Worm (Caenorhabditis elegans) whole organism, young adult: Measurements from ENCODE around the gene unc-112.

Experiments
- B0019.2 ChIP-seq: fragments of 200-800 bp; sonication (Bioruptor generic); conservative IDR thresholded peaks from 2 replicates; pipeline ENCODE4 v1.3.6; 2022; ENCODE audit warnings: missing genetic modification reagents, missing genetic modification characterization, missing compliant biosample characterization
- B0336.3 ChIP-seq: fragments of 200-800 bp; sonication (Bioruptor generic); IDR thresholded peaks from 2 replicates; pipeline ENCODE4 v1.3.6; 2022; ENCODE audit warnings: missing genetic modification characterization, missing compliant biosample characterization
- C06A6.2 ChIP-seq: fragments of 200-800 bp; sonication (Bioruptor generic); conservative IDR thresholded peaks from 2 replicates; pipeline ENCODE4 v1.3.6; 2022; ENCODE audit warnings: missing genetic modification characterization, missing compliant biosample characterization
- D2030.7 ChIP-seq: fragments of 200-800 bp; sonication (Bioruptor generic); IDR thresholded peaks from 2 replicates; pipeline ENCODE4 v1.3.6; 2022; ENCODE audit warnings: missing genetic modification reagents, missing genetic modification characterization, missing compliant biosample characterization
- F10E7.11 ChIP-seq: sonication (generic microtip); optimal IDR thresholded peaks from 2 replicates; lab custom pipeline; 2017; ENCODE audit warnings: mild to moderate bottlenecking, missing genetic modification characterization, moderate library complexity, missing compliant biosample characterization
- F22D6.2 ChIP-seq: sonication (generic microtip); optimal IDR thresholded peaks from 2 replicates; lab custom pipeline; 2016; ENCODE audit warnings: mild to moderate bottlenecking, missing genetic modification characterization, missing compliant biosample characterization
- F23B12.7 ChIP-seq: sonication (generic microtip); optimal IDR thresholded peaks from 2 replicates; lab custom pipeline; 2017; ENCODE audit warnings: missing genetic modification characterization, mild to moderate bottlenecking, missing compliant biosample characterization, antibody characterized with exemption, moderate library complexity; ENCODE audit not compliant: insufficient read depth
- F33H1.4 ChIP-seq: fragments of 200-800 bp; sonication (Bioruptor generic); IDR thresholded peaks from 2 replicates; pipeline ENCODE4 v1.3.6; 2022; ENCODE audit warnings: missing genetic modification reagents, missing genetic modification characterization, missing compliant biosample characterization
- F37B4.10 ChIP-seq: fragments of 200-800 bp; sonication (Bioruptor generic); IDR thresholded peaks from 2 replicates; pipeline ENCODE4 v1.3.6; 2022; ENCODE audit warnings: missing genetic modification characterization, missing compliant biosample characterization
- F55B11.4 ChIP-seq: sonication (generic microtip); optimal IDR thresholded peaks from 2 replicates; lab custom pipeline; 2016; ENCODE audit warnings: missing compliant biosample characterization, missing genetic modification characterization, borderline replicate concordance; ENCODE audit not compliant: insufficient read depth
- F57C9.4 ChIP-seq: sonication (generic microtip); optimal IDR thresholded peaks from 2 replicates; lab custom pipeline; 2017; ENCODE audit warnings: mild to moderate bottlenecking, missing genetic modification characterization, missing compliant biosample characterization
- K11D2.4 ChIP-seq: fragments of 200-800 bp; sonication (Bioruptor generic); IDR thresholded peaks from 2 replicates; pipeline ENCODE4 v1.3.6; 2022; ENCODE audit warnings: missing genetic modification reagents, missing genetic modification characterization, missing compliant biosample characterization
- T07F8.4 ChIP-seq: sonication (generic microtip); optimal IDR thresholded peaks from 2 replicates; lab custom pipeline; 2016; ENCODE audit warnings: mild to moderate bottlenecking, missing genetic modification characterization, moderate library complexity, missing compliant biosample characterization
- Y53F4B.3 ChIP-seq: fragments of 200-800 bp; sonication (Bioruptor generic); IDR thresholded peaks from 2 replicates; pipeline ENCODE4 v1.3.6; 2022; ENCODE audit warnings: missing genetic modification reagents, missing genetic modification characterization, missing compliant biosample characterization
- aptf-2 ChIP-seq: fragments of 200-800 bp; sonication (Bioruptor generic); conservative IDR thresholded peaks from 2 replicates; pipeline ENCODE4 v1.3.6; 2022; ENCODE audit warnings: missing genetic modification reagents, missing genetic modification characterization, missing compliant biosample characterization
- attf-6 ChIP-seq: fragments of 200-800 bp; sonication (Bioruptor generic); IDR thresholded peaks from 2 replicates; pipeline ENCODE4 v1.3.6; 2022; ENCODE audit warnings: missing genetic modification reagents, missing genetic modification characterization, missing compliant biosample characterization
- ceh-40 ChIP-seq: fragments of 200-800 bp; sonication (Bioruptor generic); IDR thresholded peaks from 2 replicates; pipeline ENCODE4 v1.3.6; 2022; ENCODE audit warnings: missing genetic modification characterization, missing compliant biosample characterization
- ceh-58 ChIP-seq: fragments of 200-800 bp; sonication (Bioruptor generic); IDR thresholded peaks from 2 replicates; pipeline ENCODE4 v1.3.6; 2022; ENCODE audit warnings: missing genetic modification characterization, missing compliant biosample characterization
- dox-1 ChIP-seq: fragments of 200-800 bp; sonication (Bioruptor generic); IDR thresholded peaks from 2 replicates; pipeline ENCODE4 v1.3.6; 2022; ENCODE audit warnings: missing genetic modification reagents, missing genetic modification characterization, missing compliant biosample characterization
- dpl-1 ChIP-seq: fragments of 150-350 bp; optimal IDR thresholded peaks from 2 replicates; lab custom pipeline; 2014; ENCODE audit warnings: missing biosample characterization, missing genetic modification reagents, missing genetic modification characterization
- egl-44 ChIP-seq: fragments of 200-800 bp; sonication (Bioruptor generic); IDR thresholded peaks from 2 replicates; pipeline ENCODE4 v1.3.6; 2022; ENCODE audit warnings: missing genetic modification reagents, missing genetic modification characterization, missing compliant biosample characterization
- ets-4 ChIP-seq: fragments of 200-800 bp; sonication (Bioruptor generic); optimal IDR thresholded peaks from 2 replicates; lab custom pipeline; 2018; ENCODE audit warnings: mild to moderate bottlenecking, missing genetic modification characterization, missing compliant biosample characterization
- hrde-1 ChIP-seq: sonication (generic microtip); optimal IDR thresholded peaks from 2 replicates; lab custom pipeline; 2016; ENCODE audit warnings: missing genetic modification characterization, mild to moderate bottlenecking, missing compliant biosample characterization, moderate library complexity, missing genotype, missing genetic modification reagents, borderline replicate concordance
- let-526 ChIP-seq: fragments of 200-800 bp; sonication (Bioruptor generic); IDR thresholded peaks from 2 replicates; pipeline ENCODE4 v1.3.6; 2022; ENCODE audit warnings: missing genetic modification reagents, missing genetic modification characterization, missing compliant biosample characterization
- let-607 ChIP-seq, 2 experiments: fragments of 200-800 bp in 1 of 2; sonication (Bioruptor generic) in 1 of 2; sonication (generic microtip) in 1 of 2; optimal IDR thresholded peaks; 2 replicates each; lab custom pipeline; 2016 to 2018; ENCODE audit warnings: mild to moderate bottlenecking in 2 of 2, missing compliant biosample characterization in 2 of 2, missing genetic modification characterization in 2 of 2, moderate library complexity in 2 of 2, missing genotype in 1 of 2
- lin-35 ChIP-seq, 3 experiments: fragments of 150-350 bp in 2 of 3; sonication (generic microtip) in 1 of 3; optimal IDR thresholded peaks; 2 replicates each; lab custom pipeline; 2014 to 2018; ENCODE audit warnings: missing biosample characterization in 3 of 3, missing genetic modification characterization in 3 of 3, missing genetic modification reagents in 3 of 3
- lir-1 ChIP-seq: fragments of 200-800 bp; sonication (Bioruptor generic); conservative IDR thresholded peaks from 2 replicates; pipeline ENCODE4 v1.3.6; 2022; ENCODE audit warnings: missing genetic modification reagents, missing genetic modification characterization, missing compliant biosample characterization
- lsy-27 ChIP-seq: sonication (generic microtip); optimal IDR thresholded peaks from 2 replicates; lab custom pipeline; 2017; ENCODE audit warnings: missing genetic modification characterization, mild to moderate bottlenecking, missing compliant biosample characterization, antibody characterized with exemption, missing genotype, borderline replicate concordance; ENCODE audit not compliant: insufficient read depth
- madf-10 ChIP-seq: sonication (generic microtip); optimal IDR thresholded peaks from 2 replicates; lab custom pipeline; 2016; ENCODE audit warnings: mild to moderate bottlenecking, missing genetic modification characterization, missing compliant biosample characterization
- nfya-1 ChIP-seq: sonication (generic microtip); optimal IDR thresholded peaks from 2 replicates; lab custom pipeline; 2017; ENCODE audit warnings: antibody characterized with exemption, missing compliant biosample characterization, missing genetic modification characterization, borderline replicate concordance; ENCODE audit not compliant: insufficient read depth
- nfyb-1 ChIP-seq: fragments of 200-800 bp; sonication (Bioruptor generic); IDR thresholded peaks from 2 replicates; pipeline ENCODE4 v1.3.6; 2022; ENCODE audit warnings: missing genetic modification reagents, missing genetic modification characterization, missing compliant biosample characterization
- nhr-179 ChIP-seq: sonication (generic microtip); optimal IDR thresholded peaks from 2 replicates; lab custom pipeline; 2016; ENCODE audit warnings: mild to moderate bottlenecking, missing genetic modification characterization, missing compliant biosample characterization
- nhr-80 ChIP-seq: sonication (generic microtip); optimal IDR thresholded peaks from 2 replicates; lab custom pipeline; 2016; ENCODE audit warnings: missing genetic modification characterization, missing compliant biosample characterization
- rcor-1 ChIP-seq: fragments of 200-800 bp; sonication (Bioruptor generic); IDR thresholded peaks from 2 replicates; pipeline ENCODE4 v1.3.6; 2022; ENCODE audit warnings: missing genetic modification reagents, missing genetic modification characterization, missing compliant biosample characterization
- repo-1 ChIP-seq: sonication (generic microtip); optimal IDR thresholded peaks from 2 replicates; lab custom pipeline; 2017; ENCODE audit warnings: mild to moderate bottlenecking, missing genetic modification characterization, missing compliant biosample characterization
- rpc-1 ChIP-seq, 2 experiments: fragments of 150-350 bp in 1 of 2; sonication (generic microtip) in 1 of 2; optimal IDR thresholded peaks; 2 replicates each; lab custom pipeline; 2014 to 2018; ENCODE audit warnings: missing biosample characterization in 1 of 2, missing genetic modification characterization in 1 of 2, missing genetic modification reagents in 1 of 2, missing genotype in 1 of 2
- snpc-1.3 ChIP-seq: sonication (generic microtip); optimal IDR thresholded peaks from 2 replicates; lab custom pipeline; 2017; ENCODE audit warnings: missing genetic modification characterization, mild to moderate bottlenecking, missing compliant biosample characterization, antibody characterized with exemption, moderate library complexity, missing genotype, missing genetic modification reagents; ENCODE audit not compliant: insufficient read depth
- somi-1 ChIP-seq: fragments of 200-800 bp; sonication (Bioruptor generic); optimal IDR thresholded peaks from 2 replicates; lab custom pipeline; 2018; ENCODE audit warnings: mild to moderate bottlenecking, missing genetic modification characterization, missing compliant biosample characterization
- ztf-3 ChIP-seq: fragments of 200-800 bp; sonication (Bioruptor generic); optimal IDR thresholded peaks from 2 replicates; lab custom pipeline; 2018; ENCODE audit warnings: mild to moderate bottlenecking, missing genetic modification characterization, missing compliant biosample characterization

Gene unc-112

DNA sequence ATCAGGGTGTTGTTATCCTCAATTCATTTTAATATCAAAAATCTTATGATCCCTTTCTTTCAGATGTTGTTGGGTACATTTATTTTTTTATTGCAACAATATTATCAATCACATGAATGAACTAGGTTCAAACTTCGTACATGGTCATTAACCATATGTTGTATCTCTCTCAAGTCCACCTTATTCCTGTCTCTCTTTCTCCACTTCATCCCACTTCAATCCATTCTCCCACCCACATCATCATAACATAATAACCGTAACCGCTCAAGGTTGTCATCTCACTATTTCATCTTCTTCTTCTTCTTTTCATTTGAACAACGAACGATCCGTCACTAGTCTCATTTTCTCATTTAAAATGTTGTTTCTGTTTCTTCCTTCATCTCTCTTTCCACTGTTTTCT lies 29.0 kb upstream of the unc-112 start:
- TF ChIP-seq somi-1 = peak; percentile 76
- TF ChIP-seq Y53F4B.3 = no peak

DNA sequence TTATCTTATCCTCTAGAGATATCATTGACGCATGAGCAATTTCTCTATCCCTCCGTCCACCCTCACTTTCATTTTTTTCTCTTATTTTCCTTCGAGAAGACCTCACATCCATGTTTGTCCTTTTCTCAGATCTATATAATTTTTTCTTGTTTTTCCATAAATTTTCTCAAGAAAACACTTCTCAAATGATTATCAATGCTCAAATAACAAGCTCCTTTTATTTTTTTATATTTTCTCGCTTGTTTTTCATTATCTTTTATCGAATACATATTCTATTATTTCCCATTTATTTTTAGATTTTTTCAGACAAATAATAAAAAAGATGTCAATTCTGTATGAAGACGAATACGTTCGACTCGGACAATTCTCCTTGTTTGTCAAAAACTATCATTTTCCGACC lies 26.6 kb upstream of the unc-112 start, which contains the start of gene R08A2.7:
Gene R08A2.7 (plus strand): TSS at position 301 of the 400 bp plus-strand sequence.
- TF ChIP-seq aptf-2 (GFP tag; lab: Robert Waterston, UW) = no peak

DNA sequence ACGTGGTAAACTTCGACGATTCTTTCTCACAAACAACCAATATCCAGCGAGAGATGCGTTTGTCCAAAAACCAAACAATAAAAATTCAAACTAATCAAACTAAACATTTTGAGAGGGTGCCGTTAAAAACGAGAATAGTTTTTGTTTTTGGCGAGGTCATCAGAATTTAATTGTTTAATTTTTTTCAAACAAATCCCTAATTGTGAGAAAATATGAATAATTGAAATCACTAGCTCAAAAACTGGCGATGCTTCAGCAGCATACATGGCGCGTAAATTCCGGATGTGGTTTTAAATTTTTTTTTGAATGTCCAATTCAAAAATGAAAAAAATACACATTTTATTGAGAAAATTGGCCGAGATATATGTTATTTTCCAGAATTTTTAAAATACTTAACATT lies 23.0 kb upstream of the unc-112 start, which contains the start of gene R08A2.1:
Gene R08A2.1 (minus strand): TSS at position 101 of the 400 bp plus-strand sequence.
- no peak for TF ChIP-seq F10E7.11 (tag; lab: Kevin White, UChicago)
- TF ChIP-seq rcor-1 = no peak
- TF ChIP-seq repo-1 (tag; lab: Kevin White, UChicago) = no peak
- TF ChIP-seq D2030.7 (GFP tag; lab: Robert Waterston, UW) = no peak
- TF ChIP-seq madf-10 (tag; lab: Kevin White, UChicago) = no peak
- TF ChIP-seq attf-6 (GFP tag; lab: Robert Waterston, UW) = no peak

DNA sequence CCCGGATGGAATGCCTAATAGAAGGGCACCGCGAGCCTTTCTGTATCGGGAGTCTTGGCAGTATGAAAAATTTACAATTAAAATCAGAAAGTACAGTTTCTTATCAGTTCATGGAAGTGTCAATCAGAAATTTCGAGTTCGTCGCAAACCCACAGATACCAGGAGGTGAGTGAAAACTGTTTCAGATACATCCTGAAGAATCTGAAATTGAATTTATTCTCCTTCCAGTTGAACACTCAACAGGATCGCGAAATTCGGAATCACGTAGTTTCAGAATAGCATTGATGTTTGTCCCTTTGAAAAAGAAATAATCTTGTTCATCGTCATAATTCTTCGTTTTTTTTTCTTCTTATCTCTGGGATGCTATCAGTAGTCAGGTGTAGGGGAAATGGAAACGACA lies 19.7 kb upstream of the unc-112 start, which contains the start of gene fbxa-147:
Gene fbxa-147 (plus strand): TSS at position 386 of the 400 bp plus-strand sequence.
- TF ChIP-seq nhr-80 (tag; lab: Kevin White, UChicago) (peak; percentile 63), F22D6.2 (tag; lab: Kevin White, UChicago) (no peak), lir-1 (GFP tag; lab: Robert Waterston, UW) (no peak)

DNA sequence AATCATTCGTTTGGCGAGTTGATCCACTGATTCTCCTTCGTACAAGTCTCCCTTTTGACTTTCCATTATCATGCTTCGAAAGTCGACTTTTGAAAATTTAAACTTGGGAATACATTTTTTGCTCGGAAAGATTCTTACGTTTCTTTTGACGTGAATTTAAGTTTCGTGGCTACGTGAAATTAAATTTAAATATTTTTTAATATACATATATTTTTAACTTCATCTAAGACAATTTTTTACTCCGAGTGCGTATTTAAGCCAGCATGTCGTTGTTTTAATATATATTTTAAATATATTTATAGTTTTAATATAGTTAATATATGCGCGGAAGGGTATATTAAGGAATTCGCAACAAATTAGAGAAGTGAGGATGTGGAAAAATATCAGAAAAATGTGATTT lies 19.2 kb upstream of the unc-112 start, which contains the start of gene R08A2.2:
Gene R08A2.2 (minus strand): TSS at position 101 of the 400 bp plus-strand sequence.
- TF ChIP-seq F37B4.10 (no peak), let-526 (GFP tag; lab: Robert Waterston, UW) (no peak), nfyb-1 (GFP tag; lab: Robert Waterston, UW) (no peak), nhr-179 (tag; lab: Kevin White, UChicago) (no peak), hrde-1 (tag; lab: Kevin White, UChicago) (no peak), ztf-3 (GFP tag; lab: Kevin White, UChicago) (no peak), F57C9.4 (tag; lab: Kevin White, UChicago) (no peak), lsy-27 (tag; lab: Kevin White, UChicago) (no peak), ceh-58 (GFP tag; lab: Robert Waterston, UW) (no peak), F33H1.4 (no peak), ets-4 (GFP tag; lab: Kevin White, UChicago) (no peak), K11D2.4 (GFP tag; lab: Robert Waterston, UW) (no peak)
- TF ChIP-seq, all 124 proteins: peak for 0

DNA sequence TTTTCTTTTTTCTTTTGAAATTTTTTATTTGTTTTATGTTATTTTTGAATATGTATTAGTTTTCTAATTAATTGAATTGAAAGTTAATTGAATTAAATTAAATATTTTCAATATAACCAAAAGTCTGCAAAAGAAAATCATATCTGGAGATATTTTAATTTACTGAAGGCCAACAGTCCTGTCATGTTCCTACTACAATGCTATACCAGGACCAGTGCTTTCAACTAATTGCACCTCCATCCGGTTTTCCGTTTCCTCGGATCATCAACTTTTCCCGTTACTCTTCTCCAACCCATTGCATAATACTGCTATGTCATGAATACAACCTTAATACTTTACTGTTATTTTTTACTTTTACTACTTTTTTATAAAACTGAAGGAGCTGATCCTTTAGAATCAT lies 15.9 kb upstream of the unc-112 start, which contains the start of gene R08A2.5:
Gene R08A2.5 (plus strand): TSS at position 301 of the 400 bp plus-strand sequence.
- TF ChIP-seq F23B12.7 (tag; lab: Kevin White, UChicago) (no peak), B0336.3 (no peak), egl-44 (GFP tag; lab: Robert Waterston, UW) (no peak), Y53F4B.3 (no peak), attf-6 (GFP tag; lab: Robert Waterston, UW) (no peak), snpc-1.3 (tag; lab: Kevin White, UChicago) (no peak), lin-35 (GFP tag; optimal IDR thresholded peaks at IDR 0.05; lab: Kevin White, UChicago) (no peak), ceh-40 (GFP tag; lab: Robert Waterston, UW) (no peak), ztf-3 (GFP tag; lab: Kevin White, UChicago) (no peak), C06A6.2 (GFP tag; lab: Robert Waterston, UW) (no peak), nfya-1 (tag; lab: Kevin White, UChicago) (no peak), rpc-1 (optimal IDR thresholded peaks at IDR 0.05; lab: Kevin White, UChicago) (no peak), rpc-1 (tag; optimal IDR thresholded peaks at IDR 0.05; lab: Kevin White, UChicago) (no peak), let-607 (tag; optimal IDR thresholded peaks at IDR 0.05; lab: Kevin White, UChicago) (no peak), F55B11.4 (no peak), T07F8.4 (no peak), dpl-1 (GFP tag; lab: Kevin White, UChicago) (no peak), dox-1 (GFP tag; lab: Robert Waterston, UW) (no peak), B0019.2 (GFP tag; lab: Robert Waterston, UW) (no peak)
